Fruit fly (Drosophila melanogaster): Measurements from ENCODE around the gene Abd-B.

Gene Abd-B

dm6 chr3R:16918988-16919427, 53.0 kb downstream of the Abd-B start (continued):
- TF ChIP-seq CG7745 (tag; optimal IDR thresholded peaks at IDR 0.05) (no peak), ro (GFP tag; IDR thresholded peaks at IDR 0.05) (no peak), CG4360 (GFP tag; IDR thresholded peaks at IDR 0.05) (peak; percentile 16; the same call in 1 of the 2 replicates), jumu (GFP tag; optimal IDR thresholded peaks at IDR 0.05) (peak; percentile 17), CG11723 (GFP tag; optimal IDR thresholded peaks at IDR 0.05) (no peak), lilli (GFP tag; optimal IDR thresholded peaks at IDR 0.05) (peak; percentile 54), pum (GFP tag; optimal IDR thresholded peaks at IDR 0.05) (peak; percentile 19), CG6254 (GFP tag; optimal IDR thresholded peaks at IDR 0.05) (peak; percentile 82), CG12299 (tag; optimal IDR thresholded peaks at IDR 0.05) (no peak), h (optimal IDR thresholded peaks at IDR 0.05) (no peak), ranshi (GFP tag; IDR thresholded peaks at IDR 0.05) (peak; percentile 50; the same call in 1 of the 2 replicates), CG9817 (tag; optimal IDR thresholded peaks at IDR 0.05) (peak; percentile 64), CG11085 (GFP tag; IDR thresholded peaks at IDR 0.05) (peak; percentile 49; the same call in 1 of the 2 replicates), CG2129 (GFP tag; IDR thresholded peaks at IDR 0.05; ENCODE audit: partially characterized antibody) (no peak), ems (GFP tag; optimal IDR thresholded peaks at IDR 0.05) (no peak), cg (GFP tag; optimal IDR thresholded peaks at IDR 0.05) (peak; percentile 93), CG5180 (GFP tag; optimal IDR thresholded peaks at IDR 0.05) (peak; percentile 96), CG8478 (optimal IDR thresholded peaks at IDR 0.05) (no peak), CG12769 (tag; optimal IDR thresholded peaks at IDR 0.05) (peak; percentile 55), CG10979 (tag; optimal IDR thresholded peaks at IDR 0.05) (no peak), nerfin-2 (GFP tag; IDR thresholded peaks at IDR 0.05; ENCODE audit: partially characterized antibody) (0 out of 2 replicates have a peak, but pooled peaks have one; percentile 14), CG13775 (GFP tag; optimal IDR thresholded peaks at IDR 0.05) (peak; percentile 4), CG17359 (tag; optimal IDR thresholded peaks at IDR 0.05) (no peak), zfh2 (GFP tag; optimal IDR thresholded peaks at IDR 0.05) (no peak), stwl (tag; optimal IDR thresholded peaks at IDR 0.05) (no peak), hbn (GFP tag; IDR thresholded peaks at IDR 0.05; ENCODE audit: partially characterized antibody) (no peak), dmrt11E (tag; optimal IDR thresholded peaks at IDR 0.05) (no peak)

dm6 chr3R:16915587-16915986, 56.4 kb downstream of the Abd-B start:
- TF ChIP-seq tll (GFP tag; optimal IDR thresholded peaks at IDR 0.05) (peak in 1 of 2 experiments; percentile 89), zen (tag; optimal IDR thresholded peaks at IDR 0.05) (peak; percentile 87), cad (GFP tag; optimal IDR thresholded peaks at IDR 0.05) (peak; percentile 96), CG11456 (GFP tag; IDR thresholded peaks at IDR 0.05) (no peak), Abd-B (GFP tag; optimal IDR thresholded peaks at IDR 0.05) (peak; percentile 72)

dm6 chr3R:16913300-16913928, 58.6 kb downstream of the Abd-B start:
- TF ChIP-seq fd96Cb (tag; optimal IDR thresholded peaks at IDR 0.05) (peak; percentile 9), CG1529 (GFP tag; optimal IDR thresholded peaks at IDR 0.05) (no peak), Blimp-1 (GFP tag; optimal IDR thresholded peaks at IDR 0.05) (peak; percentile 23), bcd (GFP tag; optimal IDR thresholded peaks at IDR 0.05) (no peak), phol (tag; optimal IDR thresholded peaks at IDR 0.05) (peak; percentile 80), CG32767 (GFP tag; IDR thresholded peaks at IDR 0.05) (peak; percentile 97), bigmax (GFP tag; optimal IDR thresholded peaks at IDR 0.05) (no peak), CG16813 (GFP tag; IDR thresholded peaks at IDR 0.05; ENCODE audit: partially characterized antibody) (0 out of 3 replicates have a peak, but pooled peaks have one; percentile 22), gem (tag; optimal IDR thresholded peaks at IDR 0.05) (peak; percentile 59), HmgD (GFP tag; optimal IDR thresholded peaks at IDR 0.05) (no peak), Adf1 (GFP tag; IDR thresholded peaks at IDR 0.05) (peak; percentile 39; the same call in 1 of the 2 replicates), pan (optimal IDR thresholded peaks at IDR 0.05) (no peak), pan (GFP tag; optimal IDR thresholded peaks at IDR 0.05 in 1 of 2, IDR thresholded peaks at IDR 0.05 in 1 of 2) (peak in 1 of 2 experiments; percentile 36), CG1024 (GFP tag; IDR thresholded peaks at IDR 0.05) (no peak), crol (GFP tag; IDR thresholded peaks at IDR 0.05) (peak; percentile 90), CG14014 (GFP tag; IDR thresholded peaks at IDR 0.05) (no peak), ttk (GFP tag; IDR thresholded peaks at IDR 0.05) (no peak)

Measured in whole organism, embryonic.